Worm (Caenorhabditis elegans): ENCODE results near the gene BE0003N10.6.

DNA sequence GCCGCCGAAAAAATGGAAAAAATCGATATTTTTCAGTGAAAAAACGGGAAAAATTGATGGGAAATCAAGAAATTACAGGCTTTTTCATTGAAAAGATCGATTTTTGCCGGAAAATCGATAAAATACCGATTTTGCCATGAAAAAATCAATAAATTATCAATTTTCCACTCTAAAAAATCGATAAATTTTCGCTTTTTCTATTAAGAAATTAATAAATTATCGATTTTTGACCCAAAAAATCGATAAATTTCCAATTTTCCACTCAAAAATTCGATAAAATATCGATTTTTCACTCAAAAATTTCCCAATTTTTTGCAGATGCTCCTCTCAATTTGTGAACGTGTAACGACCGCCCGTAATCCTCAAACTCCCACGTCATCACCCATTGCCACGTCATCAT, 34.5 kb upstream of the BE0003N10.6 start:
- TF ChIP-seq tbx-2 (tag; optimal IDR thresholded peaks at IDR 0.05) (no peak), fkh-8 (tag; optimal IDR thresholded peaks at IDR 0.05) (no peak), fos-1 (tag; optimal IDR thresholded peaks at IDR 0.05) (no peak), lsy-2 (tag; optimal IDR thresholded peaks at IDR 0.05) (no peak), ztf-11 (tag; optimal IDR thresholded peaks at IDR 0.05) (no peak), mdl-1 (tag; optimal IDR thresholded peaks at IDR 0.05) (no peak), tlp-1 (tag; optimal IDR thresholded peaks at IDR 0.05) (no peak), nhr-76 (tag; optimal IDR thresholded peaks at IDR 0.05) (no peak), dpl-1 (GFP tag; optimal IDR thresholded peaks at IDR 0.05) (no peak), lin-15B (tag; optimal IDR thresholded peaks at IDR 0.05) (no peak), lin-39 (tag; optimal IDR thresholded peaks at IDR 0.05) (no peak), nhr-28 (tag; optimal IDR thresholded peaks at IDR 0.05) (no peak)

All from whole organism, L1 larva.